Fruit fly (Drosophila melanogaster): Measurements from ENCODE around the gene pn.

The pn gene

dm6 chrX:2141854-2142216 is 39.2 kb upstream of the pn start (continued):
- TF ChIP-seq CG7839 (tag; optimal IDR thresholded peaks at IDR 0.05) (peak; percentile 51), ftz-f1 (GFP tag; optimal IDR thresholded peaks at IDR 0.05) (no peak), CG15514 (GFP tag; optimal IDR thresholded peaks at IDR 0.05) (peak; percentile 42), D (optimal IDR thresholded peaks at IDR 0.05) (no peak), D (GFP tag; optimal IDR thresholded peaks at IDR 0.05) (peak; percentile 7), gsb (GFP tag; IDR thresholded peaks at IDR 0.05) (peak; percentile 31; the same call in 1 of the 2 replicates), HLHmδ (GFP tag; optimal IDR thresholded peaks at IDR 0.05) (peak; percentile 53), Nf-YC (tag; optimal IDR thresholded peaks at IDR 0.05) (peak; percentile 30), Doc2 (GFP tag; IDR thresholded peaks at IDR 0.05) (no peak), CG7357 (GFP tag; IDR thresholded peaks at IDR 0.05) (no peak), Spps (tag; optimal IDR thresholded peaks at IDR 0.05) (no peak), Aef1 (GFP tag; IDR thresholded peaks at IDR 0.05) (0 out of 3 replicates have a peak, but pooled peaks have one; percentile 11), disco-r (GFP tag; optimal IDR thresholded peaks at IDR 0.05) (no peak), chif (GFP tag; optimal IDR thresholded peaks at IDR 0.05) (no peak), sna (GFP tag; IDR thresholded peaks at IDR 0.05; ENCODE audit: partially characterized antibody) (no peak), CG8089 (GFP tag; optimal IDR thresholded peaks at IDR 0.05) (peak; percentile 16), vvl (GFP tag; IDR thresholded peaks at IDR 0.05) (peak; percentile 64), wor (GFP tag; IDR thresholded peaks at IDR 0.05) (no peak), Vsx1 (GFP tag; optimal IDR thresholded peaks at IDR 0.05) (peak; percentile 61), crc (GFP tag; optimal IDR thresholded peaks at IDR 0.05) (no peak), CG6272 (GFP tag; IDR thresholded peaks at IDR 0.05) (no peak), CG10431 (GFP tag; optimal IDR thresholded peaks at IDR 0.05) (peak; percentile 56), CG8388 (GFP tag; optimal IDR thresholded peaks at IDR 0.05) (no peak), CG4730 (GFP tag; IDR thresholded peaks at IDR 0.05) (0 out of 2 replicates have a peak, but pooled peaks have one; percentile 22), NC2β (GFP tag; optimal IDR thresholded peaks at IDR 0.05) (no peak), Sox100B (GFP tag; optimal IDR thresholded peaks at IDR 0.05) (no peak), CG1233 (GFP tag; optimal IDR thresholded peaks at IDR 0.05) (peak; percentile 60), CG10366 (GFP tag; IDR thresholded peaks at IDR 0.05) (no peak), ems (GFP tag; optimal IDR thresholded peaks at IDR 0.05) (no peak), sug (tag; optimal IDR thresholded peaks at IDR 0.05) (peak; percentile 31), Tbp (GFP tag; optimal IDR thresholded peaks at IDR 0.05) (no peak), Hr39 (optimal IDR thresholded peaks at IDR 0.05) (no peak), sd (tag; optimal IDR thresholded peaks at IDR 0.05) (peak; percentile 46), CG33557 (GFP tag; optimal IDR thresholded peaks at IDR 0.05) (no peak), CG18764 (GFP tag; optimal IDR thresholded peaks at IDR 0.05) (peak; percentile 24), D19A (tag; optimal IDR thresholded peaks at IDR 0.05) (peak; percentile 17), CG16815 (GFP tag; optimal IDR thresholded peaks at IDR 0.05) (no peak), bcd (GFP tag; optimal IDR thresholded peaks at IDR 0.05) (peak; percentile 11), CG3281 (GFP tag; optimal IDR thresholded peaks at IDR 0.05) (peak; percentile 35), CG31224 (GFP tag; IDR thresholded peaks at IDR 0.05) (no peak), Pdp1 (GFP tag; optimal IDR thresholded peaks at IDR 0.05) (peak; percentile 2 to 90), run (tag; optimal IDR thresholded peaks at IDR 0.05) (no peak), Deaf1 (tag; optimal IDR thresholded peaks at IDR 0.05) (no peak), CG9797 (GFP tag; optimal IDR thresholded peaks at IDR 0.05) (no peak), CG14667 (GFP tag; IDR thresholded peaks at IDR 0.05) (no peak), Mrtf (GFP tag; IDR thresholded peaks at IDR 0.05) (no peak), Blimp-1 (GFP tag; optimal IDR thresholded peaks at IDR 0.05) (peak; percentile 36), CG6765 (GFP tag; optimal IDR thresholded peaks at IDR 0.05) (peak; percentile 30), gsb-n (tag; optimal IDR thresholded peaks at IDR 0.05) (no peak), CG10565 (GFP tag; optimal IDR thresholded peaks at IDR 0.05) (no peak), prd (optimal IDR thresholded peaks at IDR 0.05) (no peak), prd (GFP tag; IDR thresholded peaks at IDR 0.05) (peak; percentile 35; the same call in 2 of the 3 replicates)
